Worm (Caenorhabditis elegans): Measurements from ENCODE around the gene sbp-1.

DNA sequence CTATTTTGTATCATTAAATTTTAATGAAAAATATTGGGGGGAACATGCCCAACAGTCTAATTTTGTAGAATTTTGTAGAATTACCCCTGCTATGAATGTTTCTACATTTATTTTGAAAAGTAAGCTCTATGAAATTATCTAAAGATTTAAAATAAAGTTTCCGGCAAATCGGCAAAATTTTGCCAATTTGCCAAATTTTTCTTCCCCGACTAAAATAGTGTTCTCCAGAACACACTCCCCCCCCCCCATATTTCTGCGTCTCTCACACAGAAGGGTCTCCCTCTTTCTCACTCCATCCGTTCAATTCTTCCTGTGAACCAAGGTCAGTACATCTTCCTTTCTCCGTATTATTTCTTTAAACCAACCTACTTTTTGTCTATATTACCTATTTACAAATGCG, 37.3 kb downstream of the sbp-1 start, which contains the start of gene Y47D3B.4:
- TF ChIP-seq lin-15B (tag; optimal IDR thresholded peaks at IDR 0.05) (no peak), elt-3 (tag; optimal IDR thresholded peaks at IDR 0.05) (no peak), lin-39 (tag; optimal IDR thresholded peaks at IDR 0.05) (no peak), ama-1 (optimal IDR thresholded peaks at IDR 0.05) (no peak), nhr-11 (tag; optimal IDR thresholded peaks at IDR 0.05) (no peak)

All from whole organism, L3 larva.